Worm (Caenorhabditis elegans): ENCODE data around the gene mml-1.

The mml-1 gene

DNA sequence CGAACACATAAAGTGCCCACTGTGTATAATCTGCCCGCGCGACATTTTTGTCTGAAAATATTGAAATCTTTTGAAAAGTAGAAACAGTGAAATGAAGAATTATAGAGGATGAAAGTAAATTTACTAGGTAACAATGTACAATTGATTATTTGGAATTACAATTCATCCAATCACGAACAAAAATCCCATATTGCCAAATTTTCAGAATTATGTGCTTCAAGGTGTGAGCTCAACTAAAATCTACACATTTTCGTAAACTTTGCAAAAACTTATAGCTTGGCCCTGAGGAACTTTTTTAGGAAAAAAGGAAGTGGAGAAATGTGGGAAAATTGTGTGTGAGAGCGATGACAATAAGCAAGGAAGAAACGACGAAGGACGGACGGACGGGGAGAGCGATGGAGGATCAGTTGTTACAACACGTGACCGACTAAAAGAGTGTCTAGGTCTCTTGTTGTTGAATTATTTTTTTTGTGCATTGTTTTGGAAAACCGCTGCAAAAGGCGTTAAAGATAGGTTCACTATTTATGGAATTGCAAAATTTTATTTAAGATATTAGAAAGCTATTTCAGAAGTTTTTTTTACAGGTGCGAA, at the start of gene mml-1:
Gene mml-1 (minus strand): TSS at position 51 of the 591 bp plus-strand sequence.
- no peak for TF ChIP-seq unc-62 (GFP tag; optimal IDR thresholded peaks at IDR 0.05)

ce11 chrIII:7399004-7399403, 24.5 kb upstream of the mml-1 start:
- TF ChIP-seq unc-62 (GFP tag; optimal IDR thresholded peaks at IDR 0.05), result no peak

- TF ChIP-seq unc-62 (GFP tag; optimal IDR thresholded peaks at IDR 0.05), result no peak
Measured at ce11 chrIII:7397196-7397595, 22.7 kb upstream of the mml-1 start.

DNA sequence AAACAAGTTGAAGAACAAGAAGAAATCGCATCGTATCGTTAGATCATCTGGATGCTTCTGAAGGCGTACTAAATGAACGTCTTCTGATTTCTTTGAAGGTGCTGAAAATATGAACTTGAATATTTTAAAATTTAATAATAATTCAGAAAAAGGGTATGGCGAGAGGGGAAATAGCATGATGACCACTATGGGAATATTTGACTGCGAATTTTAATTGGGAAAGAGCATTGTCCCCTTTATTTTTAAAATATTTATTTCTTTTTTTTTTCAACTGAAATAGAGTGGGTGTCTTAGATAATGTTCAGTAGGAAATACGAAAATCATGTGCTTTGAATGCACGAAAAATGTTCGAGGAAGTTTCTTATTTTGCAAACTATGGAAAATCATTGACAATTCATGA, 20.8 kb upstream of the mml-1 start, which contains the start of gene lgc-50:
Gene lgc-50 (minus strand): TSS at position 101 of the 400 bp plus-strand sequence.
- no peak for TF ChIP-seq unc-62 (GFP tag; optimal IDR thresholded peaks at IDR 0.05)

DNA sequence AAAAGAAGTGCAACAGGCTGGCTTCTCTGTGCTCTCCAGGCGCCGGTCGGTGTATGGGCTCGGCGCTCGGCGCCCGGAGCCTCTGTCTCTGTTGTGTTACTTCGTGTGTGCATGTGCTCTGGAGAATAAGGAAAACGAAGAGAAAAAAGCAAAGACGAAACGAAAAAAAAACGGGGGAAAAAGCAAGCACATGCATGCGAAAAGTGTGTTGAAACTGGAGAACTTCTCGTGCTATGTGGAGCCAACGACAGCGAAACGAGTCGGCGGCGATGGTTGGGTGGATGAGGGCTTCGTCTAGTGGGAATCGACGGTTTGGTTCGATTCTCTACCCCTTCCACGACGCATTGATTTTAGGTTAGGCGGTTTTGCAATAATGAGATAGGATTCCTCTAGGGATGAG, 12.8 kb upstream of the mml-1 start:
- TF ChIP-seq unc-62 (GFP tag; optimal IDR thresholded peaks at IDR 0.05), result no peak

DNA sequence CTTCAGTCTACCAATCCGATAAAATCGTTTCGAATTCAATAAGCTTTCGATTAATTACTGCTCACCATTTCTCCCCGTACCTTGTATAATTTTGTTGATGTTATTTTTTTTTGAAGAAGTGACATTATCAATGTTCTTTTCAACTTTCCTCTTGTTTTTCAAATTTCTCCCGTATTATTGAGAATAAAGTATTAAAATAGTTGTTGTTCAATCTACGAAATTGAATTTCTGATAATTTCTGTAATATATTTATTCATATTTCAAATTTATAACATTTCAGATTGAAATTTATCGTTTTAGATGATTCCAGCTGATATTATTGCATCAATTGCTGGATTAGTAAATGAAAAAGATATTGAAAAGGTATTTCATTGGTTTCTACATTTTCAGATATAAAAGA, 11.4 kb upstream of the mml-1 start, which contains the start of gene trd-1:
Gene trd-1 (plus strand): TSS at position 301 of the 400 bp plus-strand sequence.
- no peak for TF ChIP-seq unc-62 (GFP tag; optimal IDR thresholded peaks at IDR 0.05)

DNA sequence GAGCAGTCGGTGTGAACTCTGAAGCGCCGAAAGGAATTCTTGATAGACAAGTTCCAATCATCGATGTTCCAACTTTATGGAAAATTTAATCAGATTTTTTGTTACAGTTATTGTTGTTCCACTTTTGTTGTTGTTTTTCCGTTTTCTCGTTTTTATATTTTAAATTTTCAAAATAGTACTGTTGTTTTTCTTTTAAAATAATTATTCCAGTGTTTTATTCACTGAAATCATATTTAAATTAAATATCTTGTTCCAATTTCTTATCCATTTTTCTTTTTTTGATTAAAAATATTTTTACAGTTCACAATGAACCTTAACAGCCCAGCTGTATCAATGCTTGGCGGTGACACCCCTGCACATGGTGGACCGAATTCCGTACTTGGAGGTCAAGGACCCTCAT, 9.2 kb upstream of the mml-1 start, which contains the start of gene tbp-1:
Gene tbp-1 (plus strand): TSS at position 301 of the 400 bp plus-strand sequence.
- no peak for TF ChIP-seq unc-62 (GFP tag; optimal IDR thresholded peaks at IDR 0.05)

- TF ChIP-seq unc-62 (GFP tag; optimal IDR thresholded peaks at IDR 0.05), result no peak
Measured at ce11 chrIII:7381546-7382171, 7.1 kb upstream of the mml-1 start, which contains the start of the genes hmg-4 and T20B12.3. hmg-4 (minus strand) TSS chrIII:7381596. T20B12.3 (plus strand) TSS chrIII:7382115.

- TF ChIP-seq unc-62 (GFP tag; optimal IDR thresholded peaks at IDR 0.05), result no peak
Measured at ce11 chrIII:7380120-7380519, 5.6 kb upstream of the mml-1 start.

ce11 chrIII:7378945-7379344, 4.4 kb upstream of the mml-1 start, which contains the start of gene T20B12.7:
T20B12.7 (minus strand) TSS chrIII:7379045.
- no peak for TF ChIP-seq unc-62 (GFP tag; optimal IDR thresholded peaks at IDR 0.05)

DNA sequence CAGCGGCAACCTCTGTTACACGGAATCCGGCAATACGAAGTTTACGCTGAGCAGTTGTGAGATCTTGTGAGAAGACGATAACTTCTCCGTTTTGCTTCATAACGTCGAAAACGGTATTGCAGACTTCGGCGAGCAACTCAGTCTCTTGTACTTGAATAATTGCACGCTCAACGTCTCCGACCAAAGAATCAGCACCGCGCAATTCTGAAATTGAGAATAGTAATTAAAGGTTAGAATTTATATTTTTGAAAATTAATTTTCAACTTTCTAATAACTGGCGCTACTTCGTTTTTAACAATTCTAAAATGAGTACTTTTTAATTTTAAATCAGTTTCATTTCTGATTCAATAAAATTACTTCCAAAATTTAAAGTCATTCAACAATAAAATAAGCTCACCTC, 4.0 kb upstream of the mml-1 start:
- TF ChIP-seq unc-62 (GFP tag; optimal IDR thresholded peaks at IDR 0.05), result no peak

- no peak for TF ChIP-seq unc-62 (GFP tag; optimal IDR thresholded peaks at IDR 0.05)
Measured at ce11 chrIII:7376143-7376802, 1.7 kb upstream of the mml-1 start.

DNA sequence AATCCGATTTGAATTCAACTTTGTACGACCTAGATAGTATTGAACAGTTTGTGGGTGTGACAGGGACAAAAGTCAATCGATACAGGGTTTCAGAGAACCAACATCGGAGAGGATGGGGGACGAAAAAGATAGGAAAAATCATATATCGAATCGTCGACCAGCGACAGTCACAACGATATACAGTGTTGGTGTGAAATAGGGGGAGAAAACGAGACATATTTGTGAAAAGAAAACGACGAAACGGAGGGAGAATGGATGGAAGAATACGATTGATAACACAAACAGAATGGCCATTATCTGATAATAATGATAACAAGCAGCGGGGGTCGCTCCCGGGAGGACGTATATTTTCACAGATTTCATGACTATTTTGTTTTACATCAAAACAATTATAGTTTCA, 903 bp upstream of the mml-1 start:
- TF ChIP-seq unc-62 (GFP tag; optimal IDR thresholded peaks at IDR 0.05), result no peak

ce11 chrIII:7373802-7374435, 612 bp downstream of the mml-1 start:
- TF ChIP-seq unc-62 (GFP tag; optimal IDR thresholded peaks at IDR 0.05), result no peak

DNA sequence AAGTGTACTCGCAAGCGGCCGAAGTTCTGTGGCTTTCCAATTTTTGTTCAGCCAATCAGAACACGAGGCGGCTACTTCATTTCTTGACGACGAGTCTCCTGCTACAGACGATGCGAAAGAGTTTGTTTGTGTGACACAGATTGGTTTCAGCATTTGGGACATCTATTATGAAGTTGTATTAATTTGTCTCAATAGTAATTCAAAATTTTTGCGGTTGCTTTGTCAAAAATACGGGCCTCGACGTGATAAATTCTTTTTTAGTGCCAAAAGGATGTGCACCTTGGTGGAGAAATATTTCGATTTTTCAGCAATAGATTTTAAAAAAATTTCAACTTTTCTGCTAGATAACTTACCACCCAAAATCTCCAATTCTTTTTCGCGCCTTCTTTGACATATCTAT, 4.0 kb downstream of the mml-1 start:
- TF ChIP-seq unc-62 (GFP tag; optimal IDR thresholded peaks at IDR 0.05), result no peak

DNA sequence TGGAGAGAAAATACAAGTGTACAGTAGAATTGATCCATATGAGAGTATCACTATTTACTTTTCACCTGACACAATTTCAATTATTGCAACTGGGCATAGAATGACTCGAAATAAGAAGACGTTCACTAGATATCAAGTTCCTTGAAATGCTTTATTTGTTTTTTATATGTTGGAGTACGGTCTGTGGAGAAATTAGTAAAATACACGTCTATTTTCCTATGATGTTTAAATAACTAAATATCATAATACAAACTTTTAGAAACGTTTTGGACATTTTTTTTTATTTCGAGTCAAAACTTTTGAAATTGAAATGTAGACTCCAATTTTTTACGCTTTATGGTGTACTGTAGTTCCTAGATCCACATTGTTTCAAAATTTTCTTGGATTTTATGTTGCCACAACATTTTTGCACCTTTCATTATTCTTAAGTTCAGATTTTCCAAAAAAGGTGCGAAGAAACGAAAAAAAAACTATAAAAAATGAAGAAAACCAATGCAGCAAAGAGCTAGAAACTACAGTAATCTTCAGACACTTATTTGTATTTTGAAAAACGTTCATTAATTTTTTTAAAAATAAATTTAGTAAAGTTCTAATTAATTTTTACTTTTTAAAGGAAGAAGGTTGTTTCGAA, 5.0 kb downstream of the mml-1 start:
- TF ChIP-seq unc-62 (GFP tag; optimal IDR thresholded peaks at IDR 0.05), result no peak
